Fruit fly (Drosophila melanogaster) whole organism, prepupa: ENCODE results near the gene raw.

Experiments used
- CG10631 ChIP-seq: fragments of 200-800 bp; sonication (Bioruptor generic); optimal IDR thresholded peaks from 2 replicates; lab custom pipeline; 2016; ENCODE audit warnings: missing biosample characterization, missing genetic modification characterization
- CG11294 ChIP-seq: fragments of 200-800 bp; sonication (Bioruptor generic); IDR thresholded peaks from 2 replicates; pipeline ENCODE4 v1.3.6; 2022; ENCODE audit warnings: missing biosample characterization, missing genetic modification characterization
- CG11902 ChIP-seq: fragments of 200-800 bp; sonication (Bioruptor generic); optimal IDR thresholded peaks from 3 replicates; lab custom pipeline; 2016; ENCODE audit warnings: missing biosample characterization, missing genetic modification characterization
- CG3919 ChIP-seq: fragments of 200-800 bp; sonication (Bioruptor generic); optimal IDR thresholded peaks from 3 replicates; lab custom pipeline; 2016; ENCODE audit warnings: missing biosample characterization, missing genetic modification characterization
- CG6276 ChIP-seq: fragments of 200-800 bp; sonication (Bioruptor generic); optimal IDR thresholded peaks from 2 replicates; lab custom pipeline; 2017; ENCODE audit warnings: missing biosample characterization, mild to moderate bottlenecking, missing genetic modification characterization
- Ets96B ChIP-seq: fragments of 200-800 bp; optimal IDR thresholded peaks from 2 replicates; lab custom pipeline; 2019; ENCODE audit warnings: missing biosample characterization, mild to moderate bottlenecking, missing genetic modification characterization, moderate library complexity
- achi ChIP-seq: fragments of 200-800 bp; sonication (Bioruptor generic); optimal IDR thresholded peaks from 3 replicates; lab custom pipeline; 2016; ENCODE audit warnings: missing biosample characterization, missing genetic modification characterization
- cyc ChIP-seq: fragments of 200-800 bp; sonication (Bioruptor generic); optimal IDR thresholded peaks from 3 replicates; lab custom pipeline; 2016; ENCODE audit warnings: missing biosample characterization, missing genetic modification characterization
- vri ChIP-seq: fragments of 200-800 bp; sonication (Bioruptor generic); optimal IDR thresholded peaks from 3 replicates; lab custom pipeline; 2016; ENCODE audit warnings: missing biosample characterization, mild to moderate bottlenecking, missing genetic modification characterization

DNA sequence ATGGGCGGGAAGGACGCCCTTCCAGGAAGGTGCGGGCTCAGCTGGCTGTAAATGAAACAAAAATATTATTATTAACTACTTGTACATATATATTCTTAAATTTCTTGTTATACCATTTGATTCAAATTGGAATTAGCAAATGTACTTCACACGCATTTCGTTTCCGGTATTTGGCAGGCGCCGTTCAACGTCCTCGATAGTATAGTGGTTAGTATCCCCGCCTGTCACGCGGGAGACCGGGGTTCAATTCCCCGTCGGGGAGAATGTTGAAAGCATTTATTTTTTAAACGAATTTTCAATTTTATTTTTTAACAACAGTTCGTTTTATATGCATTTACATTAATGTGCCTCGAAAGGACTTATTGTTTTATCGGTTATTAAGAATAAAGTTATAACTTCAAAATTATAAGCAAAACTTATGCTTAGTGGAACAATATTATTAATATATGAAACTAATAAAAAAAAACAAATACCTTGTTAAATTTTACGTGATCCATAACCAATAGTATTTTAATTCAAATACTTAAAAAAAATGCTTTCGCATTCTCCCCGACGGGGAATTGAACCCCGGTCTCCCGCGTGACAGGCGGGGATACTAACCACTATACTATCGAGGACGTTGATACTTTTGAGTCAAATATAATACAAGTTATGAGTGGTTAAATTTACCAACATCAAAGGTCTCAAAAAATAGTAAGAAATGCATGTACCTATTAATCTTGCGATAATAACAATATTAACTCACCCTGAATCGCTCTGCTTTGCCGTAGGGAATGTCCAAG lies 57.0 kb downstream of the raw start:
- TF ChIP-seq cyc (no peak), CG3919 (GFP tag; lab: Kevin White, UChicago) (no peak), CG10631 (GFP tag; lab: Kevin White, UChicago) (no peak), CG6276 (no peak), Ets96B (no peak), CG11294 (GFP tag; lab: Robert Waterston, UW) (no peak), CG11902 (no peak), achi (no peak), vri (GFP tag; lab: Kevin White, UChicago) (no peak)
